Worm (Caenorhabditis elegans) whole organism, L3 larva: ENCODE data around the gene gpd-2.

Experiments
- ceh-28 ChIP-seq: fragments of 150-350 bp; optimal IDR thresholded peaks from 2 replicates; lab custom pipeline; 2014; ENCODE audit warnings: missing biosample characterization, missing genetic modification reagents, missing genetic modification characterization
- daf-12 ChIP-seq: fragments of 150-350 bp; optimal IDR thresholded peaks from 2 replicates; lab custom pipeline; 2014; ENCODE audit warnings: missing biosample characterization, missing genetic modification reagents, missing genetic modification characterization
- egl-27 ChIP-seq: sonication (generic microtip); optimal IDR thresholded peaks from 4 replicates; lab custom pipeline; 2017; ENCODE audit warnings: missing biosample characterization, missing genetic modification reagents, missing genetic modification characterization
- elt-3 ChIP-seq, 3 experiments: fragments of 150-350 bp in 1 of 3; sonication (generic microtip) in 2 of 3; optimal IDR thresholded peaks; 2 replicates in 2 of 3; 4 replicates in 1 of 3; lab custom pipeline; 2014 to 2017; ENCODE audit warnings: missing biosample characterization in 3 of 3, missing genetic modification characterization in 3 of 3
- fkh-2 ChIP-seq: fragments of 150-350 bp; optimal IDR thresholded peaks from 2 replicates; lab custom pipeline; 2014; ENCODE audit warnings: missing biosample characterization, missing genetic modification reagents, missing genetic modification characterization
- hmg-11 ChIP-seq: sonication (generic microtip); optimal IDR thresholded peaks from 2 replicates; lab custom pipeline; 2016; ENCODE audit warnings: missing genetic modification characterization, missing compliant biosample characterization
- lin-15B ChIP-seq: fragments of 150-350 bp; optimal IDR thresholded peaks from 2 replicates; lab custom pipeline; 2014; ENCODE audit warnings: missing biosample characterization, missing genetic modification characterization
- lin-39 ChIP-seq: fragments of 150-350 bp; optimal IDR thresholded peaks from 2 replicates; lab custom pipeline; 2018; ENCODE audit warnings: missing biosample characterization, missing genetic modification reagents, missing genetic modification characterization
- lsy-12 ChIP-seq: sonication (generic microtip); optimal IDR thresholded peaks from 2 replicates; lab custom pipeline; 2016; ENCODE audit warnings: mild to moderate bottlenecking, missing genetic modification characterization, missing compliant biosample characterization
- mdl-1 ChIP-seq: fragments of 150-350 bp; optimal IDR thresholded peaks from 2 replicates; lab custom pipeline; 2014; ENCODE audit warnings: missing biosample characterization, missing genetic modification characterization
- nhr-12 ChIP-seq: fragments of 150-350 bp; optimal IDR thresholded peaks from 2 replicates; lab custom pipeline; 2014; ENCODE audit warnings: missing biosample characterization, missing genetic modification characterization
- nhr-25 ChIP-seq: sonication (generic microtip); optimal IDR thresholded peaks from 2 replicates; lab custom pipeline; 2017; ENCODE audit warnings: missing biosample characterization, missing genetic modification characterization
- nhr-28 ChIP-seq: fragments of 150-350 bp; optimal IDR thresholded peaks from 2 replicates; lab custom pipeline; 2014; ENCODE audit warnings: missing biosample characterization, missing genetic modification characterization
- nhr-67 ChIP-seq: fragments of 150-350 bp; optimal IDR thresholded peaks from 2 replicates; lab custom pipeline; 2014; ENCODE audit warnings: missing biosample characterization, missing genetic modification characterization
- nhr-76 ChIP-seq: fragments of 150-350 bp; sonication (generic microtip); optimal IDR thresholded peaks from 5 replicates; lab custom pipeline; 2014; ENCODE audit warnings: missing biosample characterization, missing genetic modification characterization
- sea-2 ChIP-seq: fragments of 150-350 bp; sonication (generic microtip); optimal IDR thresholded peaks from 4 replicates; lab custom pipeline; 2014; ENCODE audit warnings: missing biosample characterization, missing genetic modification reagents, missing genetic modification characterization
- zag-1 ChIP-seq: fragments of 150-350 bp; optimal IDR thresholded peaks from 2 replicates; lab custom pipeline; 2014; ENCODE audit warnings: missing biosample characterization, missing genetic modification characterization
- ztf-11 ChIP-seq: fragments of 150-350 bp; optimal IDR thresholded peaks from 2 replicates; lab custom pipeline; 2014; ENCODE audit warnings: missing biosample characterization, missing genetic modification characterization
- ztf-4 ChIP-seq: fragments of 150-350 bp; optimal IDR thresholded peaks from 2 replicates; lab custom pipeline; 2014; ENCODE audit warnings: missing biosample characterization, missing genetic modification characterization

The gpd-2 gene

ce11 chrX:3067052-3067451, 47.4 kb downstream of the gpd-2 start:
- TF ChIP-seq lin-15B (tag; lab: Kevin White, UChicago) (no peak), egl-27 (tag; lab: Kevin White, UChicago) (no peak), lsy-12 (tag; lab: Kevin White, UChicago) (no peak), daf-12 (tag; lab: Kevin White, UChicago) (no peak), nhr-12 (tag; lab: Kevin White, UChicago) (no peak), zag-1 (tag; lab: Kevin White, UChicago) (no peak), mdl-1 (no peak), hmg-11 (tag; lab: Kevin White, UChicago) (no peak), fkh-2 (tag; lab: Kevin White, UChicago) (no peak), lin-39 (tag; lab: Kevin White, UChicago) (no peak), ceh-28 (tag; lab: Kevin White, UChicago) (no peak), ztf-4 (tag; lab: Kevin White, UChicago) (no peak), nhr-76 (tag; lab: Kevin White, UChicago) (no peak), nhr-25 (no peak), nhr-67 (no peak), sea-2 (GFP tag; lab: Kevin White, UChicago) (no peak), ztf-11 (no peak), elt-3 (tag; optimal IDR thresholded peaks at IDR 0.05; lab: Kevin White, UChicago) (no peak), nhr-28 (tag; lab: Kevin White, UChicago) (no peak)
- TF ChIP-seq, all 47 proteins: peak for 0
